Worm (Caenorhabditis elegans) whole organism, L1 larva: Measurements from ENCODE around the gene C16D9.6.

Source experiments
- blmp-1 ChIP-seq: fragments of 150-350 bp; optimal IDR thresholded peaks from 2 replicates; lab custom pipeline; 2014; ENCODE audit warnings: missing biosample characterization, missing genetic modification characterization
- ceh-8 ChIP-seq: fragments of 200-800 bp; sonication (Bioruptor generic); optimal IDR thresholded peaks from 2 replicates; lab custom pipeline; 2018; ENCODE audit warnings: mild to moderate bottlenecking, missing genetic modification characterization, moderate library complexity, missing compliant biosample characterization
- dsc-1 ChIP-seq: sonication (generic microtip); optimal IDR thresholded peaks from 2 replicates; lab custom pipeline; 2016; ENCODE audit warnings: mild to moderate bottlenecking, missing genetic modification characterization, missing compliant biosample characterization
- egl-27 ChIP-seq, 2 experiments: fragments of 150-350 bp in 1 of 2; sonication (generic microtip); optimal IDR thresholded peaks; 3 replicates each; lab custom pipeline; 2017 to 2018; ENCODE audit warnings: missing biosample characterization in 2 of 2, missing genetic modification characterization in 2 of 2, missing genetic modification reagents in 2 of 2
- elt-3 ChIP-seq, 6 experiments: fragments of 150-350 bp in 1 of 6; sonication (generic microtip); optimal IDR thresholded peaks; 2 replicates each; lab custom pipeline; 2017 to 2018; ENCODE audit warnings: missing biosample characterization in 6 of 6, missing genetic modification characterization in 6 of 6, inconsistent platforms in 1 of 6
- fkh-10 ChIP-seq: sonication (generic microtip); optimal IDR thresholded peaks from 2 replicates; lab custom pipeline; 2017; ENCODE audit warnings: missing biosample characterization, missing genetic modification reagents, missing genetic modification characterization
- lin-35 ChIP-seq, 2 experiments: fragments of 150-350 bp; optimal IDR thresholded peaks; 2 replicates each; lab custom pipeline; 2014; ENCODE audit warnings: missing biosample characterization in 2 of 2, missing genetic modification characterization in 2 of 2, missing genetic modification reagents in 2 of 2
- nhr-19 ChIP-seq: fragments of 200-800 bp; sonication (Bioruptor generic); conservative IDR thresholded peaks from 2 replicates; pipeline ENCODE4 v1.3.6; 2022; ENCODE audit warnings: missing genetic modification characterization, missing compliant biosample characterization
- nhr-237 ChIP-seq: fragments of 150-350 bp; optimal IDR thresholded peaks from 2 replicates; lab custom pipeline; 2014; ENCODE audit warnings: missing biosample characterization, missing genetic modification characterization
- nhr-28 ChIP-seq: fragments of 150-350 bp; optimal IDR thresholded peaks from 2 replicates; lab custom pipeline; 2014; ENCODE audit warnings: missing biosample characterization, missing genetic modification characterization
- rnt-1 ChIP-seq: sonication (generic microtip); optimal IDR thresholded peaks from 2 replicates; lab custom pipeline; 2016; ENCODE audit warnings: mild to moderate bottlenecking, missing genetic modification characterization, moderate library complexity, missing compliant biosample characterization
- skn-1 ChIP-seq: fragments of 150-350 bp; optimal IDR thresholded peaks from 2 replicates; lab custom pipeline; 2014; ENCODE audit warnings: missing biosample characterization, missing genetic modification characterization
- unc-62 ChIP-seq: fragments of 150-350 bp; optimal IDR thresholded peaks from 2 replicates; lab custom pipeline; 2014; ENCODE audit warnings: missing biosample characterization, missing genetic modification reagents, missing genetic modification characterization

- TF ChIP-seq blmp-1 (tag; lab: Kevin White, UChicago) (no peak), nhr-19 (peak; percentile 93), elt-3 (tag; optimal IDR thresholded peaks at IDR 0.05; lab: Kevin White, UChicago) (peak; percentile 8 to 46 (median 25)), dsc-1 (tag; lab: Kevin White, UChicago) (peak; percentile 89), fkh-10 (GFP tag; lab: Kevin White, UChicago) (no peak), nhr-237 (tag; lab: Kevin White, UChicago) (no peak), unc-62 (GFP tag; lab: Kevin White, UChicago) (no peak), egl-27 (tag; optimal IDR thresholded peaks at IDR 0.05; lab: Kevin White, UChicago) (no peak), skn-1 (peak; percentile 39), rnt-1 (tag; lab: Kevin White, UChicago) (peak; percentile 95), lin-35 (GFP tag; optimal IDR thresholded peaks at IDR 0.05; lab: Kevin White, UChicago) (peak; percentile 53 to 69), ceh-8 (GFP tag; lab: Kevin White, UChicago) (no peak), nhr-28 (tag; lab: Kevin White, UChicago) (no peak)
These were observed 21.4 kb downstream of the C16D9.6 start for ce11 chrV:8228712-8229119.
